Worm (Caenorhabditis elegans) whole organism, early embryonic: ENCODE measurements around the gene C28G1.2.

ENCODE experiments used
- B0310.2 ChIP-seq: sonication (generic microtip); optimal IDR thresholded peaks from 2 replicates; lab custom pipeline; 2016; ENCODE audit warnings: mild to moderate bottlenecking, missing genetic modification characterization, missing compliant biosample characterization
- ama-1 ChIP-seq: fragments of 150-350 bp; optimal IDR thresholded peaks from 2 replicates; lab custom pipeline; 2014
- flt-1 ChIP-seq: fragments of 200-800 bp; sonication (Bioruptor generic); IDR thresholded peaks from 2 replicates; pipeline ENCODE4 v1.3.6; 2022; ENCODE audit warnings: missing genetic modification characterization, missing compliant biosample characterization
- hmbx-1 ChIP-seq: sonication (generic microtip); optimal IDR thresholded peaks from 2 replicates; lab custom pipeline; 2016; ENCODE audit warnings: mild to moderate bottlenecking, missing genetic modification characterization, missing compliant biosample characterization
- hmg-4 ChIP-seq: fragments of 200-800 bp; sonication (Bioruptor generic); optimal IDR thresholded peaks from 2 replicates; lab custom pipeline; 2018; ENCODE audit warnings: mild to moderate bottlenecking, missing genetic modification characterization, missing compliant biosample characterization
- scrt-1 ChIP-seq: fragments of 200-800 bp; sonication (Bioruptor generic); IDR thresholded peaks from 2 replicates; pipeline ENCODE4 v1.3.6; 2022; ENCODE audit warnings: missing genetic modification characterization, missing compliant biosample characterization
- tbx-11 ChIP-seq: fragments of 200-800 bp; sonication (Bioruptor generic); IDR thresholded peaks from 2 replicates; pipeline ENCODE4 v1.3.6; 2022; ENCODE audit warnings: missing genetic modification characterization, missing compliant biosample characterization
- tbx-37 ChIP-seq: fragments of 200-800 bp; sonication (Bioruptor generic); conservative IDR thresholded peaks from 2 replicates; pipeline ENCODE4 v1.3.6; 2022; ENCODE audit warnings: missing genetic modification reagents, missing genetic modification characterization, missing compliant biosample characterization
- tra-4 ChIP-seq: sonication (generic microtip); optimal IDR thresholded peaks from 2 replicates; lab custom pipeline; 2017; ENCODE audit warnings: missing genetic modification characterization, missing compliant biosample characterization

DNA sequence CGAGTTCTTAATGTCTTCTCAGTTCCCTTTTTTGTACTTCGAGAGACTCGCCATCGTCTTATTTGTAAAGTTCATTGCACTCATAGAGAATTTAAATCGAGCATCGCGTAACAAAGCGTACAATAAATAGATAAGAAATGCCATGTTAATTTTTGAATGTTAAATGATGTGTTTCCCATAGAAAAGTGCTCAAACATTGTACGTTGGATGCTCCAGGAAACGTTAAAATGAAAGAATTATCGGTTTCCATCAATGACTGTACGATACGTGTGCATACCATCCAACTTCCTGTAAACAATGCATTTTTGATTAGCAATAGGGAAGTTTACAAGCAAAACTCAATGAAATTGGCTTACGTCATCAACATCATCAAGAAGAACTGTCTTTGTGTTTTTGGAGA, 15.2 kb upstream of the C28G1.2 start:
- TF ChIP-seq tbx-11 (GFP tag; lab: Robert Waterston, UW), result no peak
- TF ChIP-seq tra-4 (tag; lab: Kevin White, UChicago), result no peak
- no peak for TF ChIP-seq hmbx-1 (tag; lab: Kevin White, UChicago)
- no peak for TF ChIP-seq tbx-37 (GFP tag; lab: Robert Waterston, UW)
- no peak for TF ChIP-seq flt-1 (GFP tag; lab: Robert Waterston, UW)
- no peak for TF ChIP-seq ama-1 (lab: Kevin White, UChicago)
- no peak for TF ChIP-seq scrt-1 (GFP tag; lab: Robert Waterston, UW)
- TF ChIP-seq hmg-4 (GFP tag; lab: Kevin White, UChicago), result no peak
- TF ChIP-seq B0310.2 (tag; lab: Kevin White, UChicago), result no peak
